Worm (Caenorhabditis elegans) whole organism, L1 larva: ENCODE measurements around the gene M163.5.

Experiments used
- C16A3.4 ChIP-seq: fragments of 150-350 bp; optimal IDR thresholded peaks from 2 replicates; lab custom pipeline; 2014; ENCODE audit warnings: missing biosample characterization, missing genetic modification characterization
- F16B12.6 ChIP-seq: fragments of 150-350 bp; optimal IDR thresholded peaks from 2 replicates; lab custom pipeline; 2014; ENCODE audit warnings: missing biosample characterization, missing genetic modification characterization
- alr-1 ChIP-seq: fragments of 200-800 bp; sonication (Bioruptor generic); optimal IDR thresholded peaks from 2 replicates; lab custom pipeline; 2018; ENCODE audit warnings: borderline replicate concordance, mild to moderate bottlenecking, missing genetic modification characterization, missing compliant biosample characterization
- ama-1 ChIP-seq: fragments of 150-350 bp; optimal IDR thresholded peaks from 2 replicates; lab custom pipeline; 2014
- blmp-1 ChIP-seq: fragments of 150-350 bp; optimal IDR thresholded peaks from 2 replicates; lab custom pipeline; 2014; ENCODE audit warnings: missing biosample characterization, missing genetic modification characterization
- ceh-63 ChIP-seq: fragments of 200-800 bp; sonication (Bioruptor generic); optimal IDR thresholded peaks from 2 replicates; lab custom pipeline; 2018; ENCODE audit warnings: mild to moderate bottlenecking, missing genetic modification characterization, missing compliant biosample characterization
- ceh-90 ChIP-seq: sonication (generic microtip); optimal IDR thresholded peaks from 2 replicates; lab custom pipeline; 2016; ENCODE audit warnings: missing genetic modification characterization, missing compliant biosample characterization
- dpl-1 ChIP-seq, 3 experiments: fragments of 150-350 bp in 2 of 3; sonication (generic microtip) in 1 of 3; optimal IDR thresholded peaks; 2 replicates each; lab custom pipeline; 2014 to 2017; ENCODE audit warnings: missing biosample characterization in 3 of 3, missing genetic modification characterization in 3 of 3, missing genetic modification reagents in 3 of 3
- efl-1 ChIP-seq, 4 experiments: fragments of 150-350 bp; optimal IDR thresholded peaks in 3 of 4; peaks in 1 of 4; 1 replicate in 1 of 4; 2 replicates in 3 of 4; lab custom pipeline; 2014; ENCODE audit warnings: missing biosample characterization in 2 of 4, missing genetic modification characterization in 2 of 4, missing genetic modification reagents in 2 of 4
- egl-13 ChIP-seq: sonication (generic microtip); optimal IDR thresholded peaks from 2 replicates; lab custom pipeline; 2016; ENCODE audit warnings: missing genotype, missing genetic modification reagents, missing genetic modification characterization, missing compliant biosample characterization
- elt-2 ChIP-seq: sonication (generic microtip); optimal IDR thresholded peaks from 2 replicates; lab custom pipeline; 2016; ENCODE audit warnings: missing genetic modification characterization, mild to moderate bottlenecking, inconsistent platforms, missing compliant biosample characterization, missing genetic modification reagents
- fkh-10 ChIP-seq: sonication (generic microtip); optimal IDR thresholded peaks from 2 replicates; lab custom pipeline; 2017; ENCODE audit warnings: missing biosample characterization, missing genetic modification reagents, missing genetic modification characterization
- fkh-4 ChIP-seq: sonication (generic microtip); optimal IDR thresholded peaks from 2 replicates; lab custom pipeline; 2016; ENCODE audit warnings: missing compliant biosample characterization, missing genetic modification characterization, borderline replicate concordance
- fkh-8 ChIP-seq: sonication (generic microtip); optimal IDR thresholded peaks from 2 replicates; lab custom pipeline; 2016; ENCODE audit warnings: mild to moderate bottlenecking, missing genetic modification characterization, missing compliant biosample characterization
- fos-1 ChIP-seq: fragments of 150-350 bp; optimal IDR thresholded peaks from 2 replicates; lab custom pipeline; 2014; ENCODE audit warnings: missing biosample characterization, missing genetic modification characterization
- grh-1 ChIP-seq: fragments of 200-800 bp; sonication (Bioruptor generic); IDR thresholded peaks from 2 replicates; pipeline ENCODE4 v1.3.6; 2022; ENCODE audit warnings: missing genetic modification reagents, missing genetic modification characterization, missing compliant biosample characterization
- hlh-17 ChIP-seq: fragments of 200-800 bp; sonication (Bioruptor generic); optimal IDR thresholded peaks from 2 replicates; lab custom pipeline; 2018; ENCODE audit warnings: missing genetic modification characterization, mild to moderate bottlenecking, missing compliant biosample characterization, moderate library complexity, borderline replicate concordance
- hlh-4 ChIP-seq: sonication (generic microtip); optimal IDR thresholded peaks from 2 replicates; lab custom pipeline; 2016; ENCODE audit warnings: mild to moderate bottlenecking, missing genetic modification characterization, missing compliant biosample characterization
- hpl-2 ChIP-seq: fragments of 150-350 bp; optimal IDR thresholded peaks from 2 replicates; lab custom pipeline; 2014; ENCODE audit warnings: missing biosample characterization, missing genetic modification reagents, missing genetic modification characterization
- isw-1 ChIP-seq: fragments of 200-800 bp; sonication (Bioruptor generic); IDR thresholded peaks from 2 replicates; pipeline ENCODE4 v1.3.6; 2022; ENCODE audit warnings: missing genetic modification characterization, missing compliant biosample characterization
- jun-1 ChIP-seq: fragments of 150-350 bp; optimal IDR thresholded peaks from 2 replicates; lab custom pipeline; 2014; ENCODE audit warnings: missing biosample characterization, missing genetic modification reagents, missing genetic modification characterization
- lin-14 ChIP-seq: fragments of 200-800 bp; sonication (Bioruptor generic); optimal IDR thresholded peaks from 2 replicates; lab custom pipeline; 2018; ENCODE audit warnings: mild to moderate bottlenecking, missing genetic modification characterization, moderate library complexity, missing compliant biosample characterization
- lin-15B ChIP-seq: fragments of 150-350 bp; sonication (generic microtip); optimal IDR thresholded peaks from 3 replicates; lab custom pipeline; 2014; ENCODE audit warnings: missing biosample characterization, missing genetic modification characterization
- mab-9 ChIP-seq: fragments of 200-800 bp; sonication (Bioruptor generic); IDR thresholded peaks from 2 replicates; pipeline ENCODE4 v1.3.6; 2022; ENCODE audit warnings: missing genetic modification reagents, missing genetic modification characterization, missing compliant biosample characterization
- mef-2 ChIP-seq: fragments of 150-350 bp; optimal IDR thresholded peaks from 2 replicates; lab custom pipeline; 2014; ENCODE audit warnings: missing biosample characterization, missing genetic modification characterization
- mep-1 ChIP-seq: fragments of 150-350 bp; optimal IDR thresholded peaks from 2 replicates; lab custom pipeline; 2014; ENCODE audit warnings: missing biosample characterization, missing genetic modification characterization
- nhr-11 ChIP-seq: fragments of 150-350 bp; optimal IDR thresholded peaks from 2 replicates; lab custom pipeline; 2014; ENCODE audit warnings: missing biosample characterization, missing genetic modification characterization
- nhr-237 ChIP-seq: fragments of 150-350 bp; optimal IDR thresholded peaks from 2 replicates; lab custom pipeline; 2014; ENCODE audit warnings: missing biosample characterization, missing genetic modification characterization
- nhr-47 ChIP-seq: sonication (generic microtip); optimal IDR thresholded peaks from 2 replicates; lab custom pipeline; 2016; ENCODE audit warnings: mild to moderate bottlenecking, missing genetic modification characterization, moderate library complexity, missing compliant biosample characterization
- nhr-71 ChIP-seq: sonication (generic microtip); optimal IDR thresholded peaks from 2 replicates; lab custom pipeline; 2016; ENCODE audit warnings: mild to moderate bottlenecking, missing genetic modification characterization, moderate library complexity, missing compliant biosample characterization
- nhr-85 ChIP-seq: sonication (generic microtip); peaks from one replicate; lab custom pipeline; 2016; ENCODE audit warnings: missing genetic modification characterization, inconsistent platforms, missing compliant biosample characterization
- pag-3 ChIP-seq: sonication (generic microtip); optimal IDR thresholded peaks from 2 replicates; lab custom pipeline; 2017; ENCODE audit warnings: missing genetic modification characterization, mild to moderate bottlenecking, missing compliant biosample characterization, antibody characterized with exemption, borderline replicate concordance; ENCODE audit not compliant: insufficient read depth
- pax-3 ChIP-seq: fragments of 200-800 bp; sonication (Bioruptor generic); optimal IDR thresholded peaks from 2 replicates; lab custom pipeline; 2018; ENCODE audit warnings: mild to moderate bottlenecking, missing genetic modification characterization, moderate library complexity, missing compliant biosample characterization
- pqm-1 ChIP-seq: sonication (generic microtip); optimal IDR thresholded peaks from 3 replicates; lab custom pipeline; 2017; ENCODE audit warnings: missing biosample characterization, missing genetic modification characterization
- rnt-1 ChIP-seq: sonication (generic microtip); optimal IDR thresholded peaks from 2 replicates; lab custom pipeline; 2016; ENCODE audit warnings: mild to moderate bottlenecking, missing genetic modification characterization, moderate library complexity, missing compliant biosample characterization
- skn-1 ChIP-seq: fragments of 150-350 bp; optimal IDR thresholded peaks from 2 replicates; lab custom pipeline; 2014; ENCODE audit warnings: missing biosample characterization, missing genetic modification characterization
- snu-23 ChIP-seq: sonication (generic microtip); optimal IDR thresholded peaks from 2 replicates; lab custom pipeline; 2016; ENCODE audit warnings: missing genetic modification characterization, missing compliant biosample characterization
- sptf-1 ChIP-seq: fragments of 150-350 bp; optimal IDR thresholded peaks from 2 replicates; lab custom pipeline; 2014; ENCODE audit warnings: missing biosample characterization, missing genetic modification characterization
- sup-37 ChIP-seq: fragments of 200-800 bp; sonication (Bioruptor generic); optimal IDR thresholded peaks from 2 replicates; lab custom pipeline; 2018; ENCODE audit warnings: mild to moderate bottlenecking, missing genetic modification characterization, missing compliant biosample characterization
- tbx-2 ChIP-seq: sonication (generic microtip); optimal IDR thresholded peaks from 2 replicates; lab custom pipeline; 2016; ENCODE audit warnings: missing genetic modification characterization, missing compliant biosample characterization
- unc-62 ChIP-seq: fragments of 150-350 bp; optimal IDR thresholded peaks from 2 replicates; lab custom pipeline; 2014; ENCODE audit warnings: missing biosample characterization, missing genetic modification reagents, missing genetic modification characterization
- unc-98 ChIP-seq: fragments of 200-800 bp; sonication (Bioruptor generic); IDR thresholded peaks from 2 replicates; pipeline ENCODE4 v1.3.6; 2022; ENCODE audit warnings: missing genetic modification characterization, missing compliant biosample characterization
- xbp-1 ChIP-seq: sonication (generic microtip); optimal IDR thresholded peaks from 2 replicates; lab custom pipeline; 2016; ENCODE audit warnings: missing genetic modification characterization, missing compliant biosample characterization
- zip-4 ChIP-seq: fragments of 200-800 bp; sonication (Bioruptor generic); optimal IDR thresholded peaks from 2 replicates; lab custom pipeline; 2018; ENCODE audit warnings: mild to moderate bottlenecking, missing genetic modification characterization, moderate library complexity, missing compliant biosample characterization
- ztf-11 ChIP-seq, 2 experiments: sonication (generic microtip); optimal IDR thresholded peaks; 2 replicates each; lab custom pipeline; 2016 to 2017; ENCODE audit warnings: missing genetic modification characterization in 2 of 2, missing biosample characterization in 1 of 2, missing compliant biosample characterization in 1 of 2

The M163.5 gene

DNA sequence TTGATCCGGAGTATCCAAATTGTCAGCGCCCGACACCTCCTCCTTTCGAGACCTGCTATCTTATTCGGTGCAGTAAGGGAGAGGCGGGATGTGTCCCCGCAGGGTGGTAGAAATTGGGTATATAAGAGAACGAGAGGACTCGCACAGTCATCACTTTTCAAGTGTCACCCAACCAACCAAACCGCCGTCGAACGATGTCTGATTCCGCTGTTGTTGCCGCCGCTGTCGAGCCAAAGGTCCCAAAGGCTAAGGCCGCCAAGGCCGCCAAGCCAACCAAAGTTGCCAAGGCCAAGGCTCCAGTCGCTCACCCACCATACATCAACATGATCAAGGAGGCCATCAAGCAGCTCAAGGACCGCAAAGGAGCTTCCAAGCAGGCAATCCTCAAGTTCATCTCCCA lies 16.1 kb downstream of the M163.5 start, which contains the start of gene his-24 (continued):
- TF ChIP-seq C16A3.4 (tag; lab: Kevin White, UChicago) (peak; percentile 80), ztf-11 (tag; optimal IDR thresholded peaks at IDR 0.05; lab: Kevin White, UChicago) (peak in 1 of 2 experiments; percentile 70), fkh-4 (tag; lab: Kevin White, UChicago) (no peak), nhr-237 (tag; lab: Kevin White, UChicago) (no peak), unc-98 (no peak), elt-2 (tag; lab: Kevin White, UChicago) (no peak), hpl-2 (GFP tag; lab: Kevin White, UChicago) (no peak), zip-4 (no peak), lin-15B (no peak), egl-13 (tag; lab: Kevin White, UChicago) (no peak), jun-1 (tag; lab: Kevin White, UChicago) (peak; percentile 83), pax-3 (tag; lab: Kevin White, UChicago) (peak; percentile 18), xbp-1 (tag; lab: Kevin White, UChicago) (peak; percentile 68), lin-14 (GFP tag; lab: Kevin White, UChicago) (peak; percentile 89), F16B12.6 (tag; lab: Kevin White, UChicago) (peak; percentile 28), mef-2 (no peak), ceh-63 (GFP tag; lab: Kevin White, UChicago) (no peak), nhr-11 (tag; lab: Kevin White, UChicago) (no peak), tbx-2 (tag; lab: Kevin White, UChicago) (peak; percentile 72), grh-1 (GFP tag; lab: Robert Waterston, UW) (peak; percentile 68), skn-1 (peak; percentile 43), mep-1 (tag; lab: Kevin White, UChicago) (peak; percentile 35), hlh-17 (GFP tag; lab: Kevin White, UChicago) (no peak), ama-1 (lab: Kevin White, UChicago) (peak; percentile 74), mab-9 (GFP tag; lab: Robert Waterston, UW) (peak; percentile 65), alr-1 (no peak), fkh-10 (peak; percentile 50), isw-1 (GFP tag; lab: Robert Waterston, UW) (no peak; the same call in 1 of the 2 replicates), sup-37 (GFP tag; lab: Kevin White, UChicago) (peak; percentile 43), fos-1 (tag; lab: Kevin White, UChicago) (peak; percentile 12)

DNA sequence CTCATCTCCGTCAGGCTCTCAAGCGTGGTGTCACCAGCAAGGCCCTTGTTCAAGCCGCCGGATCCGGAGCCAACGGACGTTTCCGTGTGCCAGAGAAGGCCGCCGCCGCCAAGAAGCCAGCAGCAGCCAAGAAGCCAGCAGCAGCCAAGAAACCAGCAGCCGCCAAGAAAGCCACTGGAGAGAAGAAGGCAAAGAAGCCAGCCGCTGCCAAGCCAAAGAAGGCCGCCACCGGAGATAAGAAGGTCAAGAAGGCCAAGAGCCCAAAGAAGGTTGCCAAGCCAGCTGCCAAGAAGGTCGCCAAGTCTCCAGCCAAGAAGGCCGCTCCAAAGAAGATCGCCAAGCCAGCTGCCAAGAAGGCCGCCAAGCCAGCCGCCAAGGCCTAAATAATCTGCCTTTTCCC lies 16.6 kb downstream of the M163.5 start:
- no peak for TF ChIP-seq skn-1
- TF ChIP-seq hlh-4 (tag; lab: Kevin White, UChicago), result no peak
- TF ChIP-seq zip-4, result no peak
- no peak for TF ChIP-seq ztf-11 (tag; optimal IDR thresholded peaks at IDR 0.05; lab: Kevin White, UChicago)
- no peak for TF ChIP-seq isw-1 (GFP tag; lab: Robert Waterston, UW)
- no peak for TF ChIP-seq grh-1 (GFP tag; lab: Robert Waterston, UW)
- no peak for TF ChIP-seq lin-15B

DNA sequence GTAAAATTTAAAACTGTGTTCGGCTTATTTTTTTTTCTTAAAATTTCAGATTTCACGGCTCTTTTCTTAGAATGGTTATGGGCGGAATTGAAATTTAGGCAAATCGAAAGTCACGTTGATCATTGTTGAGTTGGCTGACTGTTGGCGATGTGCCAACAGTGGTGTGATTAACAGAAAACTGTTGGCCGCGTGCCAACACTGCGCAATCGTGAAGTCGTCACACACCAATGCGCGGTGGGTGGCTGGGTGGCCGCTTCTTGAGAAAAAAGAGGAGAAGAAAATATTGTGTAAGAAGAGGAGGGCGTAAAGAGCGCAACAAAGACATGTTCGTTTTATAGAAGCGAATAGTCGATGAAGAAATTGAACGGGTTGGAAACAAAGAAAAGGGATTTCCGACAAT lies 17.3 kb downstream of the M163.5 start:
- TF ChIP-seq nhr-47 (no peak), lin-14 (GFP tag; lab: Kevin White, UChicago) (peak; percentile 54), rnt-1 (tag; lab: Kevin White, UChicago) (peak; percentile 1), ama-1 (lab: Kevin White, UChicago) (peak; percentile 68), egl-13 (tag; lab: Kevin White, UChicago) (no peak), pag-3 (no peak), efl-1 (optimal IDR thresholded peaks at IDR 0.05; lab: Kevin White, UChicago) (no peak), efl-1 (GFP tag; optimal IDR thresholded peaks at IDR 0.05 in 1 of 2; lab: Kevin White, UChicago) (peak in 1 of 2 experiments; percentile 20), tbx-2 (tag; lab: Kevin White, UChicago) (peak; percentile 39), unc-62 (GFP tag; lab: Kevin White, UChicago) (no peak), nhr-85 (tag; lab: Kevin White, UChicago) (peak; percentile 80), grh-1 (GFP tag; lab: Robert Waterston, UW) (peak; percentile 28; the same call in 1 of the 2 replicates), jun-1 (tag; lab: Kevin White, UChicago) (no peak), snu-23 (GFP tag; lab: Kevin White, UChicago) (peak; percentile 17), dpl-1 (GFP tag; optimal IDR thresholded peaks at IDR 0.05; lab: Kevin White, UChicago) (no peak), ceh-90 (no peak), isw-1 (GFP tag; lab: Robert Waterston, UW) (no peak), sptf-1 (no peak), nhr-71 (tag; lab: Kevin White, UChicago) (peak; percentile 25), fkh-8 (tag; lab: Kevin White, UChicago) (no peak), F16B12.6 (tag; lab: Kevin White, UChicago) (no peak), blmp-1 (tag; lab: Kevin White, UChicago) (peak; percentile 44), pqm-1 (tag; lab: Kevin White, UChicago) (no peak)
